Fruit fly (Drosophila melanogaster) whole organism, embryonic: Measurements from ENCODE around the gene opa.
A peak's percentile ranks its signal among the peaks of the same experiment; 100 is the strongest.

Source experiments
- CG10209 ChIP-seq: fragments of 200-800 bp; sonication (Bioruptor generic); optimal IDR thresholded peaks from 3 replicates; lab custom pipeline; 2017; ENCODE audit warnings: missing biosample characterization, mild to moderate bottlenecking, missing genetic modification characterization, missing genetic modification reagents
- CG10366 ChIP-seq: fragments of 200-800 bp; sonication (Bioruptor generic); IDR thresholded peaks from 2 replicates; pipeline ENCODE4 v1.3.6; 2022; ENCODE audit warnings: missing biosample characterization, missing genetic modification characterization
- CG11398 ChIP-seq: fragments of 200-800 bp; sonication (Bioruptor generic); optimal IDR thresholded peaks from 2 replicates; lab custom pipeline; 2016; ENCODE audit warnings: missing biosample characterization, missing genetic modification characterization
- CG11723 ChIP-seq: fragments of 200-800 bp; sonication (Bioruptor generic); optimal IDR thresholded peaks from 2 replicates; lab custom pipeline; 2017; ENCODE audit warnings: missing biosample characterization, mild to moderate bottlenecking, missing genetic modification characterization
- CG12155 ChIP-seq: fragments of 200-800 bp; sonication (Bioruptor generic); optimal IDR thresholded peaks from 3 replicates; lab custom pipeline; 2016; ENCODE audit warnings: missing biosample characterization, missing genetic modification characterization
- CG13894 ChIP-seq: fragments of 200-800 bp; sonication (Bioruptor generic); optimal IDR thresholded peaks from 3 replicates; lab custom pipeline; 2018; ENCODE audit warnings: missing biosample characterization, mild to moderate bottlenecking, missing genetic modification characterization, moderate library complexity
- CG16813 ChIP-seq: fragments of 200-800 bp; sonication (Bioruptor generic); IDR thresholded peaks from 3 replicates; pipeline ENCODE4 v1.3.6; 2022; ENCODE audit warnings: missing biosample characterization, missing genetic modification characterization; ENCODE audit not compliant: partially characterized antibody
- CG17186 ChIP-seq: fragments of 200-800 bp; sonication (Bioruptor generic); optimal IDR thresholded peaks from 3 replicates; lab custom pipeline; 2017; ENCODE audit warnings: missing biosample characterization, missing genetic modification reagents, missing genetic modification characterization
- CG17361 ChIP-seq: fragments of 200-800 bp; sonication (Bioruptor generic); IDR thresholded peaks from 3 replicates; pipeline ENCODE4 v1.3.6; 2022; ENCODE audit warnings: missing biosample characterization, missing genetic modification characterization
- CG18619 ChIP-seq: fragments of 200-800 bp; sonication (Bioruptor generic); optimal IDR thresholded peaks from 3 replicates; lab custom pipeline; 2017; ENCODE audit warnings: missing biosample characterization, mild to moderate bottlenecking, missing genetic modification characterization
- CG33557 ChIP-seq: fragments of 200-800 bp; sonication (Bioruptor generic); optimal IDR thresholded peaks from 2 replicates; lab custom pipeline; 2019; ENCODE audit warnings: missing biosample characterization, mild to moderate bottlenecking, missing genetic modification characterization, moderate library complexity
- CG3726 ChIP-seq: fragments of 200-800 bp; sonication (Bioruptor generic); IDR thresholded peaks from 3 replicates; pipeline ENCODE4, ENCODE4 v1.3.6; 2022; ENCODE audit warnings: missing biosample characterization, missing genetic modification characterization
- CG3838 ChIP-seq: fragments of 200-800 bp; sonication (Bioruptor generic); optimal IDR thresholded peaks from 3 replicates; lab custom pipeline; 2016; ENCODE audit warnings: missing biosample characterization, missing genetic modification characterization
- CG4328 ChIP-seq: fragments of 200-800 bp; sonication (Bioruptor generic); optimal IDR thresholded peaks from 3 replicates; lab custom pipeline; 2017; ENCODE audit warnings: missing biosample characterization, missing genetic modification reagents, missing genetic modification characterization
- CG4360 ChIP-seq: fragments of 200-800 bp; sonication (Bioruptor generic); IDR thresholded peaks from 2 replicates; pipeline ENCODE4 v1.3.6; 2022; ENCODE audit warnings: missing biosample characterization, missing genetic modification characterization
- CG6254 ChIP-seq: fragments of 200-800 bp; sonication (Bioruptor generic); optimal IDR thresholded peaks from 3 replicates; lab custom pipeline; 2017; ENCODE audit warnings: mild to moderate bottlenecking, missing biosample characterization, missing genetic modification reagents, missing genetic modification characterization
- CG7271 ChIP-seq: fragments of 200-800 bp; sonication (Bioruptor generic); optimal IDR thresholded peaks from 2 replicates; lab custom pipeline; 2018; ENCODE audit warnings: missing biosample characterization, mild to moderate bottlenecking, missing genetic modification characterization, moderate library complexity
- CG8924 ChIP-seq: fragments of 200-800 bp; optimal IDR thresholded peaks from 3 replicates; lab custom pipeline; 2019; ENCODE audit warnings: missing biosample characterization, mild to moderate bottlenecking, missing genetic modification characterization, moderate library complexity
- Chrac-16 ChIP-seq: fragments of 200-800 bp; sonication (Bioruptor generic); optimal IDR thresholded peaks from 3 replicates; lab custom pipeline; 2016; ENCODE audit warnings: missing biosample characterization, missing genetic modification characterization
- D19A ChIP-seq: fragments of 200-800 bp; optimal IDR thresholded peaks from 3 replicates; lab custom pipeline; 2019; ENCODE audit warnings: missing biosample characterization, mild to moderate bottlenecking, missing genetic modification characterization, moderate library complexity
- Dll ChIP-seq: fragments of 200-800 bp; sonication (Bioruptor generic); IDR thresholded peaks from 4 replicates; pipeline ENCODE4 v1.3.6; 2022; ENCODE audit warnings: missing biosample characterization, missing genetic modification characterization; ENCODE audit not compliant: partially characterized antibody
- Doc2 ChIP-seq: fragments of 200-800 bp; sonication (Bioruptor generic); IDR thresholded peaks from 2 replicates; pipeline ENCODE4 v1.3.6; 2022; ENCODE audit warnings: missing biosample characterization, missing genetic modification characterization
- Dp ChIP-seq: fragments of 200-800 bp; sonication (Bioruptor generic); optimal IDR thresholded peaks from 2 replicates; lab custom pipeline; 2018; ENCODE audit warnings: missing biosample characterization, mild to moderate bottlenecking, missing genetic modification characterization, moderate library complexity
- Gug ChIP-seq: fragments of 200-800 bp; sonication (Bioruptor generic); IDR thresholded peaks from 4 replicates; pipeline ENCODE4 v1.3.6; 2022; ENCODE audit warnings: missing biosample characterization, missing genetic modification characterization
- H2.0 ChIP-seq: fragments of 200-800 bp; sonication (Bioruptor generic); IDR thresholded peaks from 2 replicates; pipeline ENCODE4 v1.3.6; 2022; ENCODE audit warnings: missing biosample characterization, missing genetic modification characterization
- HHEX ChIP-seq: fragments of 200-800 bp; sonication (Bioruptor generic); optimal IDR thresholded peaks from 3 replicates; lab custom pipeline; 2017; ENCODE audit warnings: missing biosample characterization, mild to moderate bottlenecking, missing genetic modification characterization, missing genetic modification reagents
- Hsf ChIP-seq: fragments of 200-800 bp; sonication (Bioruptor generic); optimal IDR thresholded peaks from 3 replicates; lab custom pipeline; 2016; ENCODE audit warnings: missing biosample characterization, missing genetic modification characterization
- Lhr ChIP-seq: fragments of 200-800 bp; sonication (Bioruptor generic); optimal IDR thresholded peaks from 3 replicates; lab custom pipeline; 2017; ENCODE audit warnings: mild to moderate bottlenecking, missing biosample characterization, missing genetic modification reagents, missing genetic modification characterization
- NC2β ChIP-seq: fragments of 200-800 bp; sonication (Bioruptor generic); optimal IDR thresholded peaks from 2 replicates; lab custom pipeline; 2016; ENCODE audit warnings: missing biosample characterization, missing genetic modification characterization
- Nf-YB ChIP-seq: fragments of 200-800 bp; sonication (Bioruptor generic); optimal IDR thresholded peaks from 3 replicates; lab custom pipeline; 2019; ENCODE audit warnings: missing biosample characterization, mild to moderate bottlenecking, missing genetic modification characterization, moderate library complexity
- Scr ChIP-seq: fragments of 200-800 bp; sonication (Bioruptor generic); IDR thresholded peaks from 2 replicates; pipeline ENCODE4 v1.3.6; 2022; ENCODE audit warnings: missing biosample characterization, missing genetic modification characterization; ENCODE audit not compliant: partially characterized antibody
- abd-A ChIP-seq: fragments of 200-800 bp; sonication (Bioruptor generic); optimal IDR thresholded peaks from 3 replicates; lab custom pipeline; 2019; ENCODE audit warnings: missing biosample characterization, mild to moderate bottlenecking, missing genetic modification characterization, moderate library complexity
- bowl ChIP-seq: fragments of 200-800 bp; sonication (Bioruptor generic); IDR thresholded peaks from 2 replicates; pipeline ENCODE4 v1.3.6; 2022; ENCODE audit warnings: missing biosample characterization, missing genetic modification characterization
- cg ChIP-seq: fragments of 200-800 bp; sonication (Bioruptor generic); optimal IDR thresholded peaks from 3 replicates; lab custom pipeline; 2019; ENCODE audit warnings: missing biosample characterization, mild to moderate bottlenecking, missing genetic modification characterization, moderate library complexity
- cwo ChIP-seq: fragments of 200-800 bp; sonication (Bioruptor generic); optimal IDR thresholded peaks from 3 replicates; lab custom pipeline; 2017; ENCODE audit warnings: missing biosample characterization, missing genetic modification characterization, mild to moderate bottlenecking, moderate library complexity, missing genetic modification reagents
- dan ChIP-seq: fragments of 200-800 bp; sonication (Bioruptor generic); IDR thresholded peaks from 2 replicates; pipeline ENCODE4 v1.3.6; 2022; ENCODE audit warnings: missing biosample characterization, missing genetic modification characterization
- ewg ChIP-seq: fragments of 200-800 bp; sonication (Bioruptor generic); optimal IDR thresholded peaks from 3 replicates; lab custom pipeline; 2017; ENCODE audit warnings: mild to moderate bottlenecking, missing biosample characterization, missing genetic modification reagents, missing genetic modification characterization
- grau ChIP-seq: fragments of 200-800 bp; optimal IDR thresholded peaks from 3 replicates; lab custom pipeline; 2019; ENCODE audit warnings: missing biosample characterization, mild to moderate bottlenecking, missing genetic modification characterization, moderate library complexity
- ham ChIP-seq: fragments of 200-800 bp; sonication (Bioruptor generic); IDR thresholded peaks from 2 replicates; pipeline ENCODE4 v1.3.6; 2022; ENCODE audit warnings: missing biosample characterization, missing genetic modification characterization
- inv ChIP-seq: fragments of 200-800 bp; sonication (Bioruptor generic); IDR thresholded peaks from 2 replicates; pipeline ENCODE4 v1.3.6; 2022; ENCODE audit warnings: missing biosample characterization, missing genetic modification characterization; ENCODE audit not compliant: partially characterized antibody
- maf-S ChIP-seq: fragments of 200-800 bp; sonication (Bioruptor generic); optimal IDR thresholded peaks from 2 replicates; lab custom pipeline; 2016; ENCODE audit warnings: missing biosample characterization, missing genetic modification characterization
- onecut ChIP-seq: fragments of 200-800 bp; sonication (Bioruptor generic); IDR thresholded peaks from 2 replicates; pipeline ENCODE4 v1.3.6; 2022; ENCODE audit warnings: missing biosample characterization, missing genetic modification characterization
- p53 ChIP-seq: fragments of 200-800 bp; sonication (Bioruptor generic); optimal IDR thresholded peaks from 2 replicates; lab custom pipeline; 2016; ENCODE audit warnings: missing biosample characterization, missing genetic modification characterization
- pb ChIP-seq: fragments of 200-800 bp; sonication (Bioruptor generic); optimal IDR thresholded peaks from 3 replicates; lab custom pipeline; 2016; ENCODE audit warnings: missing biosample characterization, missing genetic modification characterization
- pita ChIP-seq: fragments of 200-800 bp; sonication (Bioruptor generic); optimal IDR thresholded peaks from 2 replicates; lab custom pipeline; 2017; ENCODE audit warnings: missing biosample characterization, mild to moderate bottlenecking, missing genetic modification characterization
- run ChIP-seq: fragments of 200-800 bp; sonication (Bioruptor generic); optimal IDR thresholded peaks from 3 replicates; lab custom pipeline; 2018; ENCODE audit warnings: missing biosample characterization, mild to moderate bottlenecking, missing genetic modification characterization
- scrt ChIP-seq: fragments of 200-800 bp; sonication (Bioruptor generic); optimal IDR thresholded peaks from 2 replicates; lab custom pipeline; 2018; ENCODE audit warnings: missing biosample characterization, mild to moderate bottlenecking, missing genetic modification characterization, moderate library complexity
- yki ChIP-seq: fragments of >200 bp; optimal IDR thresholded peaks from 3 replicates; lab custom pipeline; 2018
- zen ChIP-seq: fragments of 200-800 bp; sonication (Bioruptor generic); optimal IDR thresholded peaks from 3 replicates; lab custom pipeline; 2018; ENCODE audit warnings: missing biosample characterization, mild to moderate bottlenecking, missing genetic modification characterization, moderate library complexity
- zf30C ChIP-seq: fragments of 200-800 bp; sonication (Bioruptor generic); optimal IDR thresholded peaks from 3 replicates; lab custom pipeline; 2018; ENCODE audit warnings: missing biosample characterization, mild to moderate bottlenecking, missing genetic modification characterization

The opa gene

dm6 chr3R:4811936-4812534 is 40.6 kb upstream of the opa start, which contains the start of the genes Hus1-like and ctrip (continued):
- TF ChIP-seq CG7271, result no peak
- TF ChIP-seq CG12155 (GFP tag; lab: Kevin White, UChicago), result peak; percentile 62
- TF ChIP-seq Doc2 (GFP tag; lab: Robert Waterston, UW), result no peak
- TF ChIP-seq ham (GFP tag; lab: Robert Waterston, UW), result no peak
- peak; percentile 21 for TF ChIP-seq CG33557 (GFP tag; lab: Kevin White, UChicago)
- TF ChIP-seq run, result no peak
- no peak for TF ChIP-seq pita (GFP tag; lab: Kevin White, UChicago)
- no peak for TF ChIP-seq yki (lab: Kevin White, UChicago)
- no peak for TF ChIP-seq bowl (GFP tag; lab: Robert Waterston, UW)
- TF ChIP-seq inv (GFP tag; lab: Robert Waterston, UW), result peak; percentile 37; the same call in 1 of the 2 replicates
- no peak for TF ChIP-seq HHEX
- no peak for TF ChIP-seq grau (tag; lab: Kevin White, UChicago)
- no peak for TF ChIP-seq CG4328 (GFP tag; lab: Kevin White, UChicago)
- TF ChIP-seq CG17186, result no peak
- TF ChIP-seq CG4360 (GFP tag; lab: Robert Waterston, UW), result no peak
- TF ChIP-seq Lhr (GFP tag; lab: Kevin White, UChicago), result peak; percentile 18
- no peak for TF ChIP-seq CG18619 (GFP tag; lab: Kevin White, UChicago)
- no peak for TF ChIP-seq CG10366 (GFP tag; lab: Robert Waterston, UW)
- no peak for TF ChIP-seq CG17361 (GFP tag; lab: Robert Waterston, UW)
- TF ChIP-seq maf-S, result no peak
- TF ChIP-seq abd-A, result no peak
- no peak for TF ChIP-seq dan
- TF ChIP-seq CG16813 (GFP tag; lab: Robert Waterston, UW), result peak; percentile 57; the same call in 2 of the 3 replicates
- TF ChIP-seq cwo, result no peak
- TF ChIP-seq D19A (tag; lab: Kevin White, UChicago), result peak; percentile 0
- no peak for TF ChIP-seq p53 (GFP tag; lab: Kevin White, UChicago)
- TF ChIP-seq CG8924 (tag; lab: Kevin White, UChicago), result peak; percentile 37
- TF ChIP-seq Scr (GFP tag; lab: Robert Waterston, UW), result peak; percentile 60
- TF ChIP-seq CG10209 (GFP tag; lab: Kevin White, UChicago), result no peak
- TF ChIP-seq onecut (GFP tag; lab: Robert Waterston, UW), result no peak
- TF ChIP-seq scrt, result peak; percentile 31
- TF ChIP-seq CG3838, result no peak
- no peak for TF ChIP-seq pb (GFP tag; lab: Kevin White, UChicago)
- no peak for TF ChIP-seq zen (tag; lab: Kevin White, UChicago)
- no peak for TF ChIP-seq CG6254 (GFP tag; lab: Kevin White, UChicago)
- TF ChIP-seq Hsf (GFP tag; lab: Kevin White, UChicago), result no peak
- no peak for TF ChIP-seq ewg (GFP tag; lab: Kevin White, UChicago)
- peak; percentile 26; the same call in 1 of the 2 replicates for TF ChIP-seq H2.0 (GFP tag; lab: Robert Waterston, UW)
- peak; percentile 36 for TF ChIP-seq CG11723
- TF ChIP-seq Gug (GFP tag; lab: Robert Waterston, UW), result no peak; the same call in 3 of the 4 replicates
- TF ChIP-seq Chrac-16 (GFP tag; lab: Kevin White, UChicago), result no peak
- TF ChIP-seq cg (GFP tag; lab: Kevin White, UChicago), result no peak
- TF ChIP-seq Nf-YB (GFP tag; lab: Kevin White, UChicago), result peak; percentile 2
- no peak for TF ChIP-seq zf30C (GFP tag; lab: Kevin White, UChicago)
- TF ChIP-seq NC2β (GFP tag; lab: Kevin White, UChicago), result no peak
- no peak for TF ChIP-seq CG11398 (GFP tag; lab: Kevin White, UChicago)
- no peak for TF ChIP-seq CG13894 (tag; lab: Kevin White, UChicago)
- no peak for TF ChIP-seq CG3726 (GFP tag; lab: Robert Waterston, UW)
- peak; percentile 61; the same call in 2 of the 4 replicates for TF ChIP-seq Dll (GFP tag; lab: Robert Waterston, UW)
- TF ChIP-seq Dp (GFP tag; lab: Kevin White, UChicago), result peak; percentile 17
